Fruit fly (Drosophila melanogaster) whole organism, adult: ENCODE measurements around the gene mRpS10.
A peak's percentile ranks its signal among the peaks of the same experiment; 100 is the strongest.

Experiments
- CG11617 ChIP-seq: fragments of 200-800 bp; sonication (Bioruptor generic); optimal IDR thresholded peaks from 2 replicates; lab custom pipeline; 2017; ENCODE audit warnings: mild to moderate bottlenecking, missing biosample characterization, missing genetic modification reagents, missing genetic modification characterization
- CG12768 ChIP-seq: fragments of 200-800 bp; sonication (Bioruptor generic); optimal IDR thresholded peaks from 2 replicates; lab custom pipeline; 2017; ENCODE audit warnings: missing biosample characterization, missing genetic modification characterization, mild to moderate bottlenecking, moderate library complexity, missing genetic modification reagents
- CG14711 ChIP-seq: fragments of 200-800 bp; sonication (Bioruptor generic); optimal IDR thresholded peaks from 2 replicates; lab custom pipeline; 2018; ENCODE audit warnings: missing biosample characterization, mild to moderate bottlenecking, missing genetic modification characterization, moderate library complexity
- CG1620 ChIP-seq: fragments of 200-800 bp; sonication (Bioruptor generic); optimal IDR thresholded peaks from 2 replicates; lab custom pipeline; 2016; ENCODE audit warnings: missing biosample characterization, missing genetic modification characterization
- CG33017 ChIP-seq: fragments of 200-800 bp; sonication (Bioruptor generic); optimal IDR thresholded peaks from 2 replicates; lab custom pipeline; 2018; ENCODE audit warnings: missing biosample characterization, mild to moderate bottlenecking, missing genetic modification characterization, moderate library complexity
- CG5204 ChIP-seq: fragments of 200-800 bp; sonication (Bioruptor generic); optimal IDR thresholded peaks from 2 replicates; lab custom pipeline; 2016; ENCODE audit warnings: missing biosample characterization, missing genetic modification characterization
- CG7045 ChIP-seq: fragments of 200-800 bp; sonication (Bioruptor generic); optimal IDR thresholded peaks from 2 replicates; lab custom pipeline; 2017; ENCODE audit warnings: missing biosample characterization, mild to moderate bottlenecking, missing genetic modification characterization
- CG7101 ChIP-seq: fragments of 200-800 bp; sonication (Bioruptor generic); optimal IDR thresholded peaks from 2 replicates; lab custom pipeline; 2018; ENCODE audit warnings: missing biosample characterization, mild to moderate bottlenecking, missing genetic modification characterization, moderate library complexity
- Clk ChIP-seq: fragments of 200-800 bp; sonication (Bioruptor generic); optimal IDR thresholded peaks from 2 replicates; lab custom pipeline; 2017; ENCODE audit warnings: missing biosample characterization, missing genetic modification characterization
- Crg-1 ChIP-seq: fragments of 200-800 bp; sonication (Bioruptor generic); optimal IDR thresholded peaks from 2 replicates; lab custom pipeline; 2016; ENCODE audit warnings: missing biosample characterization, missing genetic modification characterization
- Hr96 ChIP-seq: fragments of 200-800 bp; sonication (Bioruptor generic); optimal IDR thresholded peaks from 2 replicates; lab custom pipeline; 2016; ENCODE audit warnings: missing biosample characterization, missing genetic modification characterization
- Mnt ChIP-seq: fragments of 200-800 bp; sonication (Bioruptor generic); optimal IDR thresholded peaks from 2 replicates; lab custom pipeline; 2016; ENCODE audit warnings: missing biosample characterization, mild to moderate bottlenecking, missing genetic modification characterization
- bab1 ChIP-seq: fragments of 200-800 bp; sonication (Bioruptor generic); optimal IDR thresholded peaks from 3 replicates; lab custom pipeline; 2019; ENCODE audit warnings: missing biosample characterization, mild to moderate bottlenecking, missing genetic modification characterization, moderate library complexity
- cic ChIP-seq: fragments of 200-800 bp; sonication (Bioruptor generic); optimal IDR thresholded peaks from 2 replicates; lab custom pipeline; 2017; ENCODE audit warnings: missing biosample characterization, mild to moderate bottlenecking, missing genetic modification characterization, moderate library complexity
- cnc ChIP-seq, 2 experiments: fragments of >200 bp; optimal IDR thresholded peaks; 2 replicates each; lab custom pipeline; 2017
- kay ChIP-seq: fragments of 200-800 bp; sonication (Bioruptor generic); peaks from one replicate; lab custom pipeline; 2016; ENCODE audit warnings: missing biosample characterization, missing genetic modification characterization, borderline replicate concordance
- ovo ChIP-seq: fragments of 200-800 bp; sonication (Bioruptor generic); optimal IDR thresholded peaks from 2 replicates; lab custom pipeline; 2016; ENCODE audit warnings: missing biosample characterization, missing genetic modification characterization
- pad ChIP-seq: fragments of 200-800 bp; sonication (Bioruptor generic); optimal IDR thresholded peaks from 3 replicates; lab custom pipeline; 2017; ENCODE audit warnings: missing biosample characterization, missing genetic modification characterization, mild to moderate bottlenecking, moderate library complexity, missing genetic modification reagents
- tj ChIP-seq: fragments of 200-800 bp; sonication (Bioruptor generic); optimal IDR thresholded peaks from 3 replicates; lab custom pipeline; 2017; ENCODE audit warnings: missing biosample characterization, mild to moderate bottlenecking, missing genetic modification characterization, moderate library complexity
- toe ChIP-seq: fragments of 200-800 bp; sonication (Bioruptor generic); optimal IDR thresholded peaks from 2 replicates; lab custom pipeline; 2016; ENCODE audit warnings: missing biosample characterization, missing genetic modification characterization

The mRpS10 gene

DNA sequence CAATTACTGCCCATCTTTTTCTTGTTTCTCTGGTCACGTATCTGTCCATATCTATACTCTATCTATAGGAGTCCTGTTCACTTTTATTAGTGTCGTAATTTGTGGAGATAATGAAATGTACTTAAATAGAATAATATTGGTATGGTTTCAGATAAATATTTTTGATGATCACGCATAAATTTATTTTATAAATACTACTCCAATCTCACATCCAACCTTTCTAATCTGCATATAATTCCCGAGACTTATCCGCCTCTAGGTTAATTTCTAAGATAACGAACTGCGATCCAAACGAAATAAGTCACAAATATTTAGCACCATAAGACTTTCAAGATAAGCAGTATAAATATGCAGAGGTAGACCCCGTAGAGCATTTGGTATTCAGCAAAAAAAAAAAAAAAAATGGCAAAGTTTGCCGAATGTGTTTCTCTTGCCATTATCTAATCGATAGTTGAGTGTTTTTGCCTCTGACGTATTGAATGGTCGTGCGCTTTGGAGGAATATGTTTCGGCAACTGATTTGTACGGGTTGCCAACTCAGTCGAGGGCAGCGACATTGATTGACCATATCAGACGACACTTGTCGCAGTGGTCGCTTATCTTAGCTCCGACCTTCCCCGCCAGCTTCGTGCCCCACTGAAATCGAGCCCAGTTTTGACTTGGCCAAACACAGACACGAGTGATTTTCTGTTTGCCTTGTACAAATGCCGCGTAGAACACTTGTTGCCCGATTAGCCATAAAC is 31.2 kb upstream of the mRpS10 start:
- TF ChIP-seq kay (GFP tag; lab: Kevin White, UChicago) = peak; percentile 90
- TF ChIP-seq bab1 (GFP tag; lab: Kevin White, UChicago) = no peak
- no peak for TF ChIP-seq toe (GFP tag; lab: Kevin White, UChicago)
- TF ChIP-seq Clk (GFP tag; lab: Kevin White, UChicago) = no peak
- TF ChIP-seq tj (GFP tag; lab: Kevin White, UChicago) = peak; percentile 37
- TF ChIP-seq cic = peak; percentile 91
- peak; percentile 88 for TF ChIP-seq Mnt (GFP tag; lab: Kevin White, UChicago)
- peak; percentile 15 for TF ChIP-seq Crg-1 (GFP tag; lab: Kevin White, UChicago)
- no peak for TF ChIP-seq cnc (optimal IDR thresholded peaks at IDR 0.05; lab: Kevin White, UChicago)

DNA sequence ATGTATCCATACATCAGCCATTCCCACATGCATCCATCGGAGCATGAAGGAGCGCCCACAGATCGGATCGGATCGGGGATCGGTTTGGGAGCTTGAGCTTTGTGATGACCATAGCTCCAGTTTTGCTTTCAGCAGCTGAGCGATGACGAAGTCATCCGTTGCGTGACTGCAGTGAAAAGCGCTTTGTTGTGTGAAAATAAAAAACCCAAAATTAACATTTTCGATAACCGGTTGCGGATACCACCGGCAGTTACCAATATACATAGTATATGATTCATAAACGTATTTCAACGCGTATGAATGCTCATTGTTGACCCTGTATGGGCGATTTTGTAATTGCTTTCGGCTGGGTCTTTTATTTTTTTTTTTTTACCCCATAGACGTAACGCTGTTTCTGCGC is 24.2 kb upstream of the mRpS10 start:
- TF ChIP-seq CG7101 (tag; lab: Kevin White, UChicago) = no peak
- TF ChIP-seq CG1620 = no peak
- no peak for TF ChIP-seq CG11617 (GFP tag; lab: Kevin White, UChicago)
- TF ChIP-seq tj (GFP tag; lab: Kevin White, UChicago) = no peak
- TF ChIP-seq cic = no peak
- TF ChIP-seq Crg-1 (GFP tag; lab: Kevin White, UChicago) = no peak
- TF ChIP-seq bab1 (GFP tag; lab: Kevin White, UChicago) = no peak
- no peak for TF ChIP-seq Hr96 (GFP tag; lab: Kevin White, UChicago)
- TF ChIP-seq CG5204 (GFP tag; lab: Kevin White, UChicago) = no peak

DNA sequence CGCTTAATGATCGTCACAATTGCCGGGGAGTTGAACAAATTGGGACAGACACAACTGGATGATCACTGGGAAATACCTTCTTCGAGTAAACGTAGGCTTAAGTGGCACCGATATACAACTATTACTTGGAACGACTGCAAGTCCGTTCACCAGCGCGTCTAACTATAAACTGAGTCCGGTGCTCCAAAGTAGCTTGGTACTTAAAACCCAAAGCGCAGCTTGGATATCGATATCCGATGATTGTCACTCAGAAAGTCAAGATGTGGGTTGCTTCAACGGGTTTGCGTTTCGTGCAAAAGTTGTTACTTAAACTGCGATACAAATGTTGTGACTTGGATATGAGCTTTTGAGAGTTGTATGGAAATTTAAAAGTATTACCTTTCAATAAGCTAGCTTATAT is 23.2 kb upstream of the mRpS10 start, which contains the start of gene Spn88Ea:
TSS of gene Spn88Ea (minus strand) at position 175 of the 400 bp plus-strand sequence.
- TF ChIP-seq bab1 (GFP tag; lab: Kevin White, UChicago) (peak; percentile 51), CG7045 (GFP tag; lab: Kevin White, UChicago) (no peak), cnc (optimal IDR thresholded peaks at IDR 0.05; lab: Kevin White, UChicago) (no peak), CG12768 (GFP tag; lab: Kevin White, UChicago) (no peak), CG1620 (no peak), ovo (no peak), CG33017 (tag; lab: Kevin White, UChicago) (peak; percentile 7), kay (GFP tag; lab: Kevin White, UChicago) (no peak), CG7101 (tag; lab: Kevin White, UChicago) (no peak), tj (GFP tag; lab: Kevin White, UChicago) (no peak), CG11617 (GFP tag; lab: Kevin White, UChicago) (no peak)

DNA sequence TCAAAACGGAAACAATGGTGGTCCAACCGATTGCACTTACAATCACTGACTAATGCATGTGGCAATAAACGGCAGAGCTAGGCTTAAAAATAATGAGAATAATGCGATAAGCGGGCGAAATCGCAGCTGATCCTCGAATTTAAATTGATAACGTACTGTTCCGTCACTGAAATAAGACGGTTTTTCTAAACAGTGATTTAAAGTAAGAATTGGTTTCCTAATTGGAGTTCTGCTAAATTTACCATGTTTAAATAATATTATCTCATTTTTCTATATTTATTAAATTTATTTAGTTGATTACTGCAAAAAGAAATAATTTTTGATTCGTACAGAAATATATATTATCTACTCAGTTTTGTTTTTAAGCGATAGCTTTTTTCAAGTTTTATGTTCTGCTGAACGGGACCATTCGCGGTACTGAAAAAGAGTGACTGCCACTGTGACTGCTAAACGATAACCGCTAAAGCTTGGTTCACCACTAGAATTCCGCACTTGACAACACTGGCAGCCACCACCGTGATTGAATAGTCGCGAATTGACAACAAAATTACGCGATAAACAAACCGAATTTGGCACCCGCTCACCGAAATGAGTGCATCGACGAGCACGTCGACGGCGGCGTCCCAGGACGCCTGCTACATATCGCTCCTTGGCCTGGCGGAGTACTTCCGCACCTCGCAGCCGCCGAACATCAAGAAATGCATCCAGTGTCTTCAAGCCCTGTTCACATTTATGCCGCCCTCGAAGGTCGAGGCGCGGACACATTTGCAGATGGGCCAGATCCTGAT is 20.6 kb upstream of the mRpS10 start, which contains the start of the genes Spn88Eb and Mau2:
TSS of gene Spn88Eb (minus strand) at position 51 of the 788 bp plus-strand sequence.
TSS of gene Mau2 (plus strand) at position 493 of the 788 bp plus-strand sequence.
- TF ChIP-seq ovo = peak; percentile 21
- TF ChIP-seq cnc (optimal IDR thresholded peaks at IDR 0.05; lab: Kevin White, UChicago) = no peak
- TF ChIP-seq cic = peak; percentile 45
- TF ChIP-seq CG1620 = peak; percentile 73
- TF ChIP-seq tj (GFP tag; lab: Kevin White, UChicago) = peak; percentile 25
- TF ChIP-seq kay (GFP tag; lab: Kevin White, UChicago) = no peak
- TF ChIP-seq CG12768 (GFP tag; lab: Kevin White, UChicago) = peak; percentile 62
- no peak for TF ChIP-seq CG5204 (GFP tag; lab: Kevin White, UChicago)
- peak; percentile 33 for TF ChIP-seq CG33017 (tag; lab: Kevin White, UChicago)
- TF ChIP-seq toe (GFP tag; lab: Kevin White, UChicago) = peak; percentile 74
- peak; percentile 43 for TF ChIP-seq CG14711 (tag; lab: Kevin White, UChicago)
- TF ChIP-seq CG7101 (tag; lab: Kevin White, UChicago) = peak; percentile 56
- TF ChIP-seq Crg-1 (GFP tag; lab: Kevin White, UChicago) = peak; percentile 55
- peak; percentile 2 for TF ChIP-seq bab1 (GFP tag; lab: Kevin White, UChicago)
- TF ChIP-seq CG7045 (GFP tag; lab: Kevin White, UChicago) = peak; percentile 54
- no peak for TF ChIP-seq Hr96 (GFP tag; lab: Kevin White, UChicago)
- TF ChIP-seq Clk (GFP tag; lab: Kevin White, UChicago) = peak; percentile 71
- peak; percentile 59 for TF ChIP-seq pad (GFP tag; lab: Kevin White, UChicago)
- TF ChIP-seq CG11617 (GFP tag; lab: Kevin White, UChicago) = peak; percentile 58
- TF ChIP-seq Mnt (GFP tag; lab: Kevin White, UChicago) = peak; percentile 68

DNA sequence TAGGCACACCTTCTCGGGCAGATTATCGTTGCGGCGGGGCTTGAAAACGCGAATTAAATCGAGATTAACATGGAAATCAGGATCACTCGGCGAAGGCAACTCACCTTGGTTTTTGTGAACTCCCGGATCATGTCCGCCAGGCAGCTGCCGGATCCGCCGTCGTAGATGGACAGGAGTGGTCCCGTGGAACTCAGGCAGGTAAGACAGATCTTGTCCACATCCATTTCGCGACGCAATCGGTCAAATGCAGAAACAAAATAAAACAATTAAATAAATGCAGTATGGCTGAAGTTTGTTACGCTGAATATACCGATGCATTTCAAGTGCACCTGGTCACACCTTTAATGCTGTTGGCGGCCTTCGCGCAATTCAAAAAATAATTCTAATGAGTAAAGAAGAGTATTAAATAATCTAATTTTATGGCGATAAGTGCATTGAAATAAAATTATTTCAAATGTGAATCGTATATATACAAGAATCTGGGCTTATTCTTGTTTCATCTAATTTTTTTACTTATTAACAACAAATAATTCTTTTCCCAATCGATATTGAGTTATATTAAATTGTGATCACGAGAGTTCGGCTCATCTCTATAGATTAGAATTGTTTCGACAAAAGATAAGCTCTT is 16.0 kb upstream of the mRpS10 start, which contains the start of the genes CG6654 and CG4210:
TSS of gene CG6654 (minus strand) at position 297 of the 628 bp plus-strand sequence.
TSS of gene CG4210 (plus strand) at position 613 of the 628 bp plus-strand sequence.
- peak; percentile 15 for TF ChIP-seq pad (GFP tag; lab: Kevin White, UChicago)
- no peak for TF ChIP-seq CG7045 (GFP tag; lab: Kevin White, UChicago)
- TF ChIP-seq Clk (GFP tag; lab: Kevin White, UChicago) = no peak
- no peak for TF ChIP-seq Hr96 (GFP tag; lab: Kevin White, UChicago)
- TF ChIP-seq CG11617 (GFP tag; lab: Kevin White, UChicago) = peak; percentile 29
- peak; percentile 5 for TF ChIP-seq toe (GFP tag; lab: Kevin White, UChicago)
- peak; percentile 9 for TF ChIP-seq CG7101 (tag; lab: Kevin White, UChicago)
- TF ChIP-seq CG14711 (tag; lab: Kevin White, UChicago) = peak; percentile 28
- TF ChIP-seq bab1 (GFP tag; lab: Kevin White, UChicago) = peak; percentile 9
